Worm (Caenorhabditis elegans): ENCODE measurements around the gene F01F1.2.

F01F1.2 gene

DNA sequence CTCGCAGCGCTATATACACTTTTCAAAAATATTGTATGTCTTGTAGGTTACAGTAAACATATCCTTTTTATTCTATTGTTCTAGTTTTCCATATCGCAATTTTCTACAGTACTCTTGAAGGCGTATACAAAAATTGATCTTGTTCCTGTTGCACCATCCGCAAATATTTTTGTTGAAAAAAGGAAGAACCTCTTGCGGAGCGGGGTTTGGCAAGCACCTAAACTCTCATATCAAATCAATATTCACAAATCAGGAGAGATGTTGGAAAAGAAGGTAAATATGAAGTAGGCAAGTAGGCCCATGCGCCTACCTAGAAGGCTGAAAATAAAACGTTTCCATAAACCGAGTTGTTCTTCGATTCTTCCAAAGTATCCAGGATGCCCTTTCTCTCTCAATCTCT is 5.7 kb downstream of the F01F1.2 start, which contains the start of gene C28H8.5:
Gene C28H8.5, plus strand, starts transcription at position 301 of the 400 bp plus-strand sequence.
- TF ChIP-seq unc-120 (tag; optimal IDR thresholded peaks at IDR 0.05; ENCODE audit: poor library complexity, severe bottlenecking) (no peak), blmp-1 (tag; optimal IDR thresholded peaks at IDR 0.05) (no peak), cnd-1 (tag; optimal IDR thresholded peaks at IDR 0.05) (no peak), mls-2 (tag; optimal IDR thresholded peaks at IDR 0.05) (no peak), unc-62 (GFP tag; optimal IDR thresholded peaks at IDR 0.05) (no peak), bed-3 (GFP tag; optimal IDR thresholded peaks at IDR 0.05) (no peak), mep-1 (tag; optimal IDR thresholded peaks at IDR 0.05) (no peak), ztf-11 (tag; optimal IDR thresholded peaks at IDR 0.05) (no peak), hlh-1 (tag; optimal IDR thresholded peaks at IDR 0.05) (no peak), M03D4.4 (tag; optimal IDR thresholded peaks at IDR 0.05) (no peak), elt-1 (tag; optimal IDR thresholded peaks at IDR 0.05; ENCODE audit: borderline replicate concordance, insufficient read depth) (no peak), lsy-2 (tag; optimal IDR thresholded peaks at IDR 0.05) (no peak), sptf-1 (tag; optimal IDR thresholded peaks at IDR 0.05) (no peak), nhr-12 (tag; optimal IDR thresholded peaks at IDR 0.05) (no peak), elt-3 (tag; optimal IDR thresholded peaks at IDR 0.05) (no peak), nhr-28 (tag; optimal IDR thresholded peaks at IDR 0.05) (no peak), mab-5 (tag; optimal IDR thresholded peaks at IDR 0.05) (no peak), sem-2 (GFP tag; optimal IDR thresholded peaks at IDR 0.05) (no peak), lin-13 (tag; optimal IDR thresholded peaks at IDR 0.05) (no peak)

DNA sequence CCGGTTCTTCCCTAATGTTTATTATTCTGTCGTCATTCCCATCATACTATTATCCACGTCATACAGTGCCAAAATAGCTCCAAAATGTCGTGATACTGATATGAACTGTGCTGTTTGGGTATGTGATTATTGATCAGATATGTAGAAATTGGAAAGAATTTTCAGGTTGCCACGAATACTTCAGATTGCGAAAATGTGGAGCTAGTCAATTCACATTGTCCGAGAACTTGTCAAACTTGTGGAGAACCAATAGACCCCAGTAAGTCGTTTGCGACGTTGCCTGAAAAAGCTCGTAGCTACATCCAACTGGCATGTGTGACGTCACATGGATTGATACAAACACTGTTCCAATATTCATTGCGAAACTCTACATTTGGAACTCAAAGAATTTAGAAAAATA is 6.1 kb downstream of the F01F1.2 start:
- no peak for TF ChIP-seq M03D4.4 (tag; optimal IDR thresholded peaks at IDR 0.05)
- TF ChIP-seq ham-2 (GFP tag; optimal IDR thresholded peaks at IDR 0.05): no peak
- TF ChIP-seq unc-39 (tag; optimal IDR thresholded peaks at IDR 0.05): no peak
- no peak for TF ChIP-seq zip-8 (tag; optimal IDR thresholded peaks at IDR 0.05)
- TF ChIP-seq ceh-39 (tag; optimal IDR thresholded peaks at IDR 0.05): no peak

DNA sequence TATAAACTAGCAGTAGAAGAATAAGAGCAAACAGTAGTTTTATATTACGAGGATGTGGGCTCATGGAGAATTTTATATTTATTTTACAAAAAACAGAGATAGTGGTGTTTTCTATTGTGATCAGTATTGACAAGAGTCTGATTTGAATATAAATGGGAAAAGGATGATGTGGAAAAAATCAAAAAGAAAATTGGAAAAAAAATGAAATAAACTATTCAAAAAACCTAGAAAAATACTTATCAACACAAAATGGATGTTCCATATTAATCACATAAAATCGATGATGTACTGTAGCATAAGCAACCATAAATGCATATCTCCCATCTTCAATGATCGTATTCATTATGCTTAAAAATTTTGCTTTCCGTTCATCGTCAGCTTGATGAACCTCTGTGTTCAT is 8.5 kb downstream of the F01F1.2 start, which contains the start of gene C28H8.7:
Gene C28H8.7, minus strand, starts transcription at position 101 of the 400 bp plus-strand sequence.
- TF ChIP-seq flh-1 (GFP tag; optimal IDR thresholded peaks at IDR 0.05) (no peak), hlh-1 (tag; optimal IDR thresholded peaks at IDR 0.05) (no peak), ceh-39 (tag; optimal IDR thresholded peaks at IDR 0.05) (no peak), unc-39 (tag; optimal IDR thresholded peaks at IDR 0.05) (no peak), pha-4 (tag; optimal IDR thresholded peaks at IDR 0.05) (no peak), lsy-2 (tag; optimal IDR thresholded peaks at IDR 0.05) (no peak), blmp-1 (tag; optimal IDR thresholded peaks at IDR 0.05) (no peak), sem-2 (GFP tag; optimal IDR thresholded peaks at IDR 0.05) (no peak), mls-2 (tag; optimal IDR thresholded peaks at IDR 0.05) (no peak)

ce11 chrIII:5888675-5889074 is 10.3 kb downstream of the F01F1.2 start, which contains the start of gene C28H8.8:
C28H8.8 (minus strand) TSS chrIII:5888775.
- TF ChIP-seq mab-5 (tag; optimal IDR thresholded peaks at IDR 0.05) (no peak), drap-1 (GFP tag; optimal IDR thresholded peaks at IDR 0.05) (no peak), zip-8 (tag; optimal IDR thresholded peaks at IDR 0.05) (no peak), sptf-1 (tag; optimal IDR thresholded peaks at IDR 0.05) (no peak), sem-2 (GFP tag; optimal IDR thresholded peaks at IDR 0.05) (no peak), elt-3 (tag; optimal IDR thresholded peaks at IDR 0.05) (no peak), nhr-76 (tag; optimal IDR thresholded peaks at IDR 0.05) (no peak)

DNA sequence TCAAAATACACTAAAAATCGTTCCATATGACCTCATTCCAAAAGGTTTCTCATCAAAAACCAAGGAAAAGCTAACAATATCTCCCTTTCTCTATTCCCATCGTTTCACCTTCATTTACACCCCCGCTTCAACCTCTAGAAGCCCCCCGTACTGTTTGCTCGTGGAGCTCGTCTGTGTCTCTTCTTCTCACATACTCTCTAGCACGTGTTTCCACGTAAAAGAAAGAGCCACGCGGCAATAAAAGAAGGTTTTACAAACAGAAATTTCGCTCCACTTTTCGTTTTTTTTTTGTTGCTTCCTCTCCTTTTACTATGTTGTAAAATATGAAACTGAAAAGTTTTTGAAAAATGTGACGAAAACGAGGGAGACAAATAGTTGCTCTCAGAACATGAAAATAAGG is 14.6 kb downstream of the F01F1.2 start:
- TF ChIP-seq ham-2 (GFP tag; optimal IDR thresholded peaks at IDR 0.05) (no peak), cnd-1 (tag; optimal IDR thresholded peaks at IDR 0.05) (no peak), hlh-1 (tag; optimal IDR thresholded peaks at IDR 0.05) (no peak), sem-2 (GFP tag; optimal IDR thresholded peaks at IDR 0.05) (no peak), elt-3 (tag; optimal IDR thresholded peaks at IDR 0.05) (no peak), drap-1 (GFP tag; optimal IDR thresholded peaks at IDR 0.05) (no peak), mep-1 (tag; optimal IDR thresholded peaks at IDR 0.05) (no peak)

- TF ChIP-seq sem-2 (GFP tag; optimal IDR thresholded peaks at IDR 0.05): no peak
- no peak for TF ChIP-seq ces-1 (GFP tag; optimal IDR thresholded peaks at IDR 0.05)
- no peak for TF ChIP-seq ceh-43 (GFP tag; optimal IDR thresholded peaks at IDR 0.05)
- no peak for TF ChIP-seq mls-2 (tag; optimal IDR thresholded peaks at IDR 0.05)
- TF ChIP-seq bed-3 (GFP tag; optimal IDR thresholded peaks at IDR 0.05): no peak
- TF ChIP-seq blmp-1 (tag; optimal IDR thresholded peaks at IDR 0.05): no peak
- no peak for TF ChIP-seq nhr-76 (tag; optimal IDR thresholded peaks at IDR 0.05)
- TF ChIP-seq unc-39 (tag; optimal IDR thresholded peaks at IDR 0.05): no peak
- no peak for TF ChIP-seq pha-4 (tag; optimal IDR thresholded peaks at IDR 0.05)
- no peak for TF ChIP-seq ham-2 (GFP tag; optimal IDR thresholded peaks at IDR 0.05)
- TF ChIP-seq nhr-28 (tag; optimal IDR thresholded peaks at IDR 0.05): no peak
- TF ChIP-seq nhr-237 (tag; optimal IDR thresholded peaks at IDR 0.05): no peak
- TF ChIP-seq lin-32 (GFP tag; optimal IDR thresholded peaks at IDR 0.05): no peak
- TF ChIP-seq lsy-2 (tag; optimal IDR thresholded peaks at IDR 0.05): no peak
- TF ChIP-seq M03D4.4 (tag; optimal IDR thresholded peaks at IDR 0.05): no peak
- TF ChIP-seq sptf-1 (tag; optimal IDR thresholded peaks at IDR 0.05): no peak
- TF ChIP-seq nhr-2 (tag; optimal IDR thresholded peaks at IDR 0.05): no peak
- TF ChIP-seq lin-13 (tag; optimal IDR thresholded peaks at IDR 0.05): no peak
Measured at ce11 chrIII:5895913-5896312, 17.6 kb downstream of the F01F1.2 start, which contains the start of gene pxl-1. pxl-1 (minus strand) TSS chrIII:5896013.

All from whole organism, mixed stage, embryonic.